Worm (Caenorhabditis elegans) whole organism, L4 larva: ENCODE measurements around the gene C31E10.11.

Experiments
- ceh-82 ChIP-seq: sonication (generic microtip); optimal IDR thresholded peaks from 2 replicates; lab custom pipeline; 2017; ENCODE audit warnings: missing biosample characterization, missing genetic modification characterization
- dve-1 ChIP-seq: sonication (generic microtip); optimal IDR thresholded peaks from 2 replicates; lab custom pipeline; 2017; ENCODE audit warnings: antibody characterized with exemption, mild to moderate bottlenecking, missing genetic modification characterization, missing compliant biosample characterization; ENCODE audit not compliant: insufficient read depth
- fos-1 ChIP-seq: fragments of 150-350 bp; optimal IDR thresholded peaks from 2 replicates; lab custom pipeline; 2014; ENCODE audit warnings: missing biosample characterization, missing genetic modification characterization
- jun-1 ChIP-seq: fragments of 150-350 bp; optimal IDR thresholded peaks from 2 replicates; lab custom pipeline; 2014; ENCODE audit warnings: missing biosample characterization, missing genetic modification reagents, missing genetic modification characterization
- lin-38 ChIP-seq: fragments of 200-800 bp; sonication (Bioruptor generic); IDR thresholded peaks from 2 replicates; pipeline ENCODE4 v1.3.6; 2022; ENCODE audit warnings: missing genetic modification reagents, missing genetic modification characterization, missing compliant biosample characterization
- sdz-12 ChIP-seq: fragments of 200-800 bp; sonication (Bioruptor generic); optimal IDR thresholded peaks from 2 replicates; lab custom pipeline; 2018; ENCODE audit warnings: mild to moderate bottlenecking, missing genetic modification characterization, missing compliant biosample characterization
- skn-1 ChIP-seq: fragments of 150-350 bp; optimal IDR thresholded peaks from 2 replicates; lab custom pipeline; 2014; ENCODE audit warnings: missing biosample characterization, missing genetic modification characterization
- spr-3 ChIP-seq: fragments of 200-800 bp; sonication (Bioruptor generic); optimal IDR thresholded peaks from 2 replicates; lab custom pipeline; 2018; ENCODE audit warnings: mild to moderate bottlenecking, missing genetic modification characterization, missing compliant biosample characterization
- vab-7 ChIP-seq: fragments of 200-800 bp; sonication (Bioruptor generic); IDR thresholded peaks from 2 replicates; pipeline ENCODE4 v1.3.6; 2022; ENCODE audit warnings: missing genetic modification reagents, missing genetic modification characterization, missing compliant biosample characterization
- zfp-3 ChIP-seq: fragments of 200-800 bp; sonication (Bioruptor generic); conservative IDR thresholded peaks from 2 replicates; pipeline ENCODE4 v1.3.6; 2022; ENCODE audit warnings: missing genetic modification reagents, missing genetic modification characterization, missing compliant biosample characterization

DNA sequence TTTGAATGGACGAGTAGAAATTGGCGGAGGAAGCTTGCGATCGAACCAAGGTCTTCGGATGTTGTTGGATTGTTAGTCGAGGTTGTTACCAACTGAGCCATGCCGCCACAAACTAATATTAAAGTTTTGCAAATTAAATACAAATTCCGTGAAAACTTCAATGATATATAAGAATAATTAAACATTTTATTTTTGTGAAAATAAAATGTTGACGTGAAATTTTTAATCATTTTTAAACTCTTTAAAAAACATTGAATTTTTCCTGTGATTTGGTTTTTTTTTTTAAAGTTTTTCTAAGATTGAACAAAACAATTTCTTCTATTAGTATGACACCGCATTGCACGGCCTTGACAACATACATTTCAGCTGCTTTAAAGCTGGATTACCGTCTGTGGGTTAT lies at the start of gene C31E10.11:
- no peak for TF ChIP-seq vab-7 (GFP tag; lab: Robert Waterston, UW)
- TF ChIP-seq zfp-3 (GFP tag; lab: Robert Waterston, UW), result no peak
- no peak for TF ChIP-seq lin-38 (GFP tag; lab: Robert Waterston, UW)
- TF ChIP-seq dve-1 (tag; lab: Kevin White, UChicago), result no peak
- no peak for TF ChIP-seq skn-1
- TF ChIP-seq fos-1, result no peak
- no peak for TF ChIP-seq spr-3 (GFP tag; lab: Kevin White, UChicago)
- no peak for TF ChIP-seq jun-1 (tag; lab: Kevin White, UChicago)
- TF ChIP-seq ceh-82, result no peak
- no peak for TF ChIP-seq sdz-12
